Worm (Caenorhabditis elegans) whole organism, L1 larva: ENCODE measurements around the gene egl-5.

Experiments
- C04F5.9 ChIP-seq: sonication (generic microtip); optimal IDR thresholded peaks from 2 replicates; lab custom pipeline; 2016; ENCODE audit warnings: missing genetic modification characterization, missing compliant biosample characterization
- C16A3.4 ChIP-seq: fragments of 150-350 bp; optimal IDR thresholded peaks from 2 replicates; lab custom pipeline; 2014; ENCODE audit warnings: missing biosample characterization, missing genetic modification characterization
- alr-1 ChIP-seq: fragments of 200-800 bp; sonication (Bioruptor generic); optimal IDR thresholded peaks from 2 replicates; lab custom pipeline; 2018; ENCODE audit warnings: borderline replicate concordance, mild to moderate bottlenecking, missing genetic modification characterization, missing compliant biosample characterization
- aly-2 ChIP-seq: fragments of 150-350 bp; optimal IDR thresholded peaks from 2 replicates; lab custom pipeline; 2014; ENCODE audit warnings: missing biosample characterization, missing genetic modification characterization
- ceh-63 ChIP-seq: fragments of 200-800 bp; sonication (Bioruptor generic); optimal IDR thresholded peaks from 2 replicates; lab custom pipeline; 2018; ENCODE audit warnings: mild to moderate bottlenecking, missing genetic modification characterization, missing compliant biosample characterization
- ceh-82 ChIP-seq, 3 experiments: fragments of 150-350 bp in 1 of 3; sonication (generic microtip) in 2 of 3; optimal IDR thresholded peaks; 2 replicates each; lab custom pipeline; 2014 to 2017; ENCODE audit warnings: missing biosample characterization in 3 of 3, missing genetic modification characterization in 3 of 3
- ceh-88 ChIP-seq: fragments of 200-800 bp; sonication (Bioruptor generic); IDR thresholded peaks from 2 replicates; pipeline ENCODE4 v1.3.6; 2022; ENCODE audit warnings: missing genetic modification characterization, missing compliant biosample characterization
- ces-1 ChIP-seq: fragments of 150-350 bp; optimal IDR thresholded peaks from 2 replicates; lab custom pipeline; 2014; ENCODE audit warnings: missing biosample characterization, missing genetic modification reagents, missing genetic modification characterization
- dpl-1 ChIP-seq, 3 experiments: fragments of 150-350 bp in 2 of 3; sonication (generic microtip) in 1 of 3; optimal IDR thresholded peaks; 2 replicates each; lab custom pipeline; 2014 to 2017; ENCODE audit warnings: missing biosample characterization in 3 of 3, missing genetic modification characterization in 3 of 3, missing genetic modification reagents in 3 of 3
- egl-13 ChIP-seq: sonication (generic microtip); optimal IDR thresholded peaks from 2 replicates; lab custom pipeline; 2016; ENCODE audit warnings: missing genotype, missing genetic modification reagents, missing genetic modification characterization, missing compliant biosample characterization
- egl-27 ChIP-seq, 2 experiments: fragments of 150-350 bp in 1 of 2; sonication (generic microtip); optimal IDR thresholded peaks; 3 replicates each; lab custom pipeline; 2017 to 2018; ENCODE audit warnings: missing biosample characterization in 2 of 2, missing genetic modification characterization in 2 of 2, missing genetic modification reagents in 2 of 2
- fkh-8 ChIP-seq: sonication (generic microtip); optimal IDR thresholded peaks from 2 replicates; lab custom pipeline; 2016; ENCODE audit warnings: mild to moderate bottlenecking, missing genetic modification characterization, missing compliant biosample characterization
- fos-1 ChIP-seq: fragments of 150-350 bp; optimal IDR thresholded peaks from 2 replicates; lab custom pipeline; 2014; ENCODE audit warnings: missing biosample characterization, missing genetic modification characterization
- grh-1 ChIP-seq: fragments of 200-800 bp; sonication (Bioruptor generic); IDR thresholded peaks from 2 replicates; pipeline ENCODE4 v1.3.6; 2022; ENCODE audit warnings: missing genetic modification reagents, missing genetic modification characterization, missing compliant biosample characterization
- lin-13 ChIP-seq: fragments of 150-350 bp; optimal IDR thresholded peaks from 2 replicates; lab custom pipeline; 2014; ENCODE audit warnings: missing biosample characterization, missing genetic modification reagents, missing genetic modification characterization
- lin-14 ChIP-seq: fragments of 200-800 bp; sonication (Bioruptor generic); optimal IDR thresholded peaks from 2 replicates; lab custom pipeline; 2018; ENCODE audit warnings: mild to moderate bottlenecking, missing genetic modification characterization, moderate library complexity, missing compliant biosample characterization
- lin-35 ChIP-seq, 2 experiments: fragments of 150-350 bp; optimal IDR thresholded peaks; 2 replicates each; lab custom pipeline; 2014; ENCODE audit warnings: missing biosample characterization in 2 of 2, missing genetic modification characterization in 2 of 2, missing genetic modification reagents in 2 of 2
- lin-39 ChIP-seq: fragments of 150-350 bp; optimal IDR thresholded peaks from 2 replicates; lab custom pipeline; 2014; ENCODE audit warnings: missing biosample characterization, missing genetic modification reagents, missing genetic modification characterization
- lir-3 ChIP-seq: sonication (generic microtip); optimal IDR thresholded peaks from 2 replicates; lab custom pipeline; 2016; ENCODE audit warnings: mild to moderate bottlenecking, missing genetic modification characterization, moderate library complexity, missing compliant biosample characterization; ENCODE audit not compliant: poor library complexity
- lsy-2 ChIP-seq, 2 experiments: fragments of 150-350 bp; optimal IDR thresholded peaks; 2 replicates each; lab custom pipeline; 2014; ENCODE audit warnings: missing biosample characterization in 2 of 2, missing genetic modification characterization in 2 of 2
- mab-9 ChIP-seq: fragments of 200-800 bp; sonication (Bioruptor generic); IDR thresholded peaks from 2 replicates; pipeline ENCODE4 v1.3.6; 2022; ENCODE audit warnings: missing genetic modification reagents, missing genetic modification characterization, missing compliant biosample characterization
- nhr-12 ChIP-seq: sonication (generic microtip); optimal IDR thresholded peaks from 2 replicates; lab custom pipeline; 2017; ENCODE audit warnings: missing biosample characterization, missing genetic modification characterization
- nhr-19 ChIP-seq: fragments of 200-800 bp; sonication (Bioruptor generic); conservative IDR thresholded peaks from 2 replicates; pipeline ENCODE4 v1.3.6; 2022; ENCODE audit warnings: missing genetic modification characterization, missing compliant biosample characterization
- nhr-237 ChIP-seq: fragments of 150-350 bp; optimal IDR thresholded peaks from 2 replicates; lab custom pipeline; 2014; ENCODE audit warnings: missing biosample characterization, missing genetic modification characterization
- nhr-28 ChIP-seq: fragments of 150-350 bp; optimal IDR thresholded peaks from 2 replicates; lab custom pipeline; 2014; ENCODE audit warnings: missing biosample characterization, missing genetic modification characterization
- nhr-47 ChIP-seq: sonication (generic microtip); optimal IDR thresholded peaks from 2 replicates; lab custom pipeline; 2016; ENCODE audit warnings: mild to moderate bottlenecking, missing genetic modification characterization, moderate library complexity, missing compliant biosample characterization
- nhr-71 ChIP-seq: sonication (generic microtip); optimal IDR thresholded peaks from 2 replicates; lab custom pipeline; 2016; ENCODE audit warnings: mild to moderate bottlenecking, missing genetic modification characterization, moderate library complexity, missing compliant biosample characterization
- nhr-84 ChIP-seq: sonication (generic microtip); optimal IDR thresholded peaks from 2 replicates; lab custom pipeline; 2017; ENCODE audit warnings: missing biosample characterization, missing genetic modification characterization
- nhr-85 ChIP-seq: sonication (generic microtip); peaks from one replicate; lab custom pipeline; 2016; ENCODE audit warnings: missing genetic modification characterization, inconsistent platforms, missing compliant biosample characterization
- pag-3 ChIP-seq: sonication (generic microtip); optimal IDR thresholded peaks from 2 replicates; lab custom pipeline; 2017; ENCODE audit warnings: missing genetic modification characterization, mild to moderate bottlenecking, missing compliant biosample characterization, antibody characterized with exemption, borderline replicate concordance; ENCODE audit not compliant: insufficient read depth
- pax-3 ChIP-seq: fragments of 200-800 bp; sonication (Bioruptor generic); optimal IDR thresholded peaks from 2 replicates; lab custom pipeline; 2018; ENCODE audit warnings: mild to moderate bottlenecking, missing genetic modification characterization, moderate library complexity, missing compliant biosample characterization
- pqm-1 ChIP-seq: sonication (generic microtip); optimal IDR thresholded peaks from 3 replicates; lab custom pipeline; 2017; ENCODE audit warnings: missing biosample characterization, missing genetic modification characterization
- rnt-1 ChIP-seq: sonication (generic microtip); optimal IDR thresholded peaks from 2 replicates; lab custom pipeline; 2016; ENCODE audit warnings: mild to moderate bottlenecking, missing genetic modification characterization, moderate library complexity, missing compliant biosample characterization
- skn-1 ChIP-seq: fragments of 150-350 bp; optimal IDR thresholded peaks from 2 replicates; lab custom pipeline; 2014; ENCODE audit warnings: missing biosample characterization, missing genetic modification characterization
- snu-23 ChIP-seq: sonication (generic microtip); optimal IDR thresholded peaks from 2 replicates; lab custom pipeline; 2016; ENCODE audit warnings: missing genetic modification characterization, missing compliant biosample characterization
- sox-4 ChIP-seq: sonication (generic microtip); optimal IDR thresholded peaks from 2 replicates; lab custom pipeline; 2016; ENCODE audit warnings: missing genetic modification characterization, missing compliant biosample characterization
- swsn-7 ChIP-seq: sonication (generic microtip); optimal IDR thresholded peaks from 2 replicates; lab custom pipeline; 2016; ENCODE audit warnings: missing genetic modification characterization, missing compliant biosample characterization
- tbx-2 ChIP-seq: sonication (generic microtip); optimal IDR thresholded peaks from 2 replicates; lab custom pipeline; 2016; ENCODE audit warnings: missing genetic modification characterization, missing compliant biosample characterization
- tlp-1 ChIP-seq: fragments of 150-350 bp; optimal IDR thresholded peaks from 2 replicates; lab custom pipeline; 2014; ENCODE audit warnings: missing biosample characterization, missing genetic modification characterization
- unc-130 ChIP-seq: fragments of 150-350 bp; optimal IDR thresholded peaks from 2 replicates; lab custom pipeline; 2017; ENCODE audit warnings: missing biosample characterization, missing genetic modification characterization, inconsistent platforms
- unc-30 ChIP-seq: sonication (generic microtip); optimal IDR thresholded peaks from 2 replicates; lab custom pipeline; 2017; ENCODE audit warnings: missing biosample characterization, missing genetic modification characterization
- unc-62 ChIP-seq: fragments of 150-350 bp; optimal IDR thresholded peaks from 2 replicates; lab custom pipeline; 2014; ENCODE audit warnings: missing biosample characterization, missing genetic modification reagents, missing genetic modification characterization
- xbp-1 ChIP-seq: sonication (generic microtip); optimal IDR thresholded peaks from 2 replicates; lab custom pipeline; 2016; ENCODE audit warnings: missing genetic modification characterization, missing compliant biosample characterization
- zag-1 ChIP-seq: fragments of 150-350 bp; optimal IDR thresholded peaks from 2 replicates; lab custom pipeline; 2014; ENCODE audit warnings: missing biosample characterization, missing genetic modification characterization
- ztf-11 ChIP-seq, 2 experiments: sonication (generic microtip); optimal IDR thresholded peaks; 2 replicates each; lab custom pipeline; 2016 to 2017; ENCODE audit warnings: missing genetic modification characterization in 2 of 2, missing biosample characterization in 1 of 2, missing compliant biosample characterization in 1 of 2
- ztf-4 ChIP-seq: fragments of 150-350 bp; optimal IDR thresholded peaks from 2 replicates; lab custom pipeline; 2014; ENCODE audit warnings: missing biosample characterization, missing genetic modification characterization

The egl-5 gene

ce11 chrIII:7773791-7774190 is 40.4 kb upstream of the egl-5 start:
- TF ChIP-seq skn-1 (tag; lab: Kevin White, UChicago) (no peak), unc-30 (tag; lab: Kevin White, UChicago) (no peak), lin-39 (tag; lab: Kevin White, UChicago) (no peak), ztf-4 (no peak), ceh-63 (GFP tag; lab: Kevin White, UChicago) (no peak), nhr-84 (tag; lab: Kevin White, UChicago) (no peak), C04F5.9 (tag; lab: Kevin White, UChicago) (no peak), fkh-8 (no peak)

DNA sequence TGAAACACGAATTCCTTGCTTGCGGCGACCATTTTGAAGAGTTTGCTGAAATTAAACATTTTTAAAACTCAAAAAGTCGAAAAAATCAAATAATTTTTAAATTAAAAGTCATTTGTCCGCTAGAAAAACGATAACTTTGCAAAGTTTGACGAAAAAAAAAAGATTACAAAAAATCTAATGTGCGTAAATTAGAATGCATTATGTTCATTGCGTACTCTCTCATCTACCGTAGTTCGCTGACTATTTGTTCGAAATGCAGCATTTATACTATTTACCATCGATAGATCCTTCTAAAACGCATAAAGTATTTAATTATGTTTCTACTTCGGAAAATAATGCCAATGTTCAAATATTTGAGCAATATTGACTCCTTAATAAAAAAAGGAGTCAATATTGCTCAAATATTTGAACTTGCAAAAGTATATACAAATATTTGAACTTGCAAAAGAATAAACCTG is 38.2 kb upstream of the egl-5 start, which contains the start of gene bath-15:
TSS of gene bath-15 (minus strand) at position 51 of the 458 bp plus-strand sequence.
- TF ChIP-seq nhr-28 (tag; lab: Kevin White, UChicago) (no peak), aly-2 (tag; lab: Kevin White, UChicago) (no peak), ztf-11 (tag; optimal IDR thresholded peaks at IDR 0.05; lab: Kevin White, UChicago) (no peak), alr-1 (tag; lab: Kevin White, UChicago) (no peak), lin-13 (no peak), egl-27 (tag; optimal IDR thresholded peaks at IDR 0.05; lab: Kevin White, UChicago) (no peak), C16A3.4 (tag; lab: Kevin White, UChicago) (no peak), ceh-63 (GFP tag; lab: Kevin White, UChicago) (no peak), dpl-1 (GFP tag; optimal IDR thresholded peaks at IDR 0.05; lab: Kevin White, UChicago) (no peak), grh-1 (GFP tag; lab: Robert Waterston, UW) (no peak), ceh-82 (tag; optimal IDR thresholded peaks at IDR 0.05; lab: Kevin White, UChicago) (no peak)
- TF ChIP-seq, all 84 proteins: peak for 0

DNA sequence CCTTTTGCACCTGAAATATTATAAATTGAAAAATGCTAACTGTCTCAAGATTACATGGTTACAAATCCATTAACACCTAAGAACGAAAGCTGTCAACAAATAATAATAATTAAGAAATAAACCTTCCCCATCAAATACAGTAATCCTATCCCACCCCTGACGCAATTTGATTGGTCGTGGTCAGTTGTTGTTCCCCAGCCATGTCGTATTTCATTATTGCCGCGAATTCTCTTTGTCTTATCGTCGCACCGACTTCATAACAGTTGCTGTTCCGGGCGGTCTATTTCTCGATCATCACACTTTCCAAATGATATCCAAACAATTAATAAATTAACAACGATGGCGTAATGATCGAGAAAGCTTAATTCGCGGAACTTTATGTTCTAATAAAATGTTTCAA is 35.6 kb upstream of the egl-5 start:
- TF ChIP-seq nhr-12 (no peak), swsn-7 (tag; lab: Kevin White, UChicago) (no peak), nhr-237 (tag; lab: Kevin White, UChicago) (no peak), skn-1 (tag; lab: Kevin White, UChicago) (no peak), snu-23 (GFP tag; lab: Kevin White, UChicago) (peak; percentile 4), tlp-1 (tag; lab: Kevin White, UChicago) (no peak), unc-62 (no peak), ceh-82 (tag; optimal IDR thresholded peaks at IDR 0.05; lab: Kevin White, UChicago) (no peak), lsy-2 (tag; optimal IDR thresholded peaks at IDR 0.05; lab: Kevin White, UChicago) (peak; percentile 68 to 83), lir-3 (no peak), mab-9 (GFP tag; lab: Robert Waterston, UW) (no peak), nhr-19 (GFP tag; lab: Robert Waterston, UW) (no peak), pax-3 (no peak), sox-4 (no peak), fos-1 (tag; lab: Kevin White, UChicago) (no peak), ces-1 (GFP tag; lab: Kevin White, UChicago) (no peak), ceh-88 (GFP tag; lab: Robert Waterston, UW) (no peak), nhr-85 (tag; lab: Kevin White, UChicago) (peak; percentile 38), pqm-1 (tag; lab: Kevin White, UChicago) (no peak), rnt-1 (peak; percentile 65), nhr-71 (tag; lab: Kevin White, UChicago) (peak; percentile 30), unc-130 (peak; percentile 40), nhr-47 (tag; lab: Kevin White, UChicago) (no peak), lin-39 (tag; lab: Kevin White, UChicago) (no peak), pag-3 (tag; lab: Kevin White, UChicago) (no peak), aly-2 (tag; lab: Kevin White, UChicago) (no peak), lin-14 (GFP tag; lab: Kevin White, UChicago) (peak; percentile 31), nhr-28 (tag; lab: Kevin White, UChicago) (no peak), lin-35 (GFP tag; optimal IDR thresholded peaks at IDR 0.05; lab: Kevin White, UChicago) (no peak), xbp-1 (tag; lab: Kevin White, UChicago) (no peak), zag-1 (tag; lab: Kevin White, UChicago) (no peak), C16A3.4 (tag; lab: Kevin White, UChicago) (no peak), tbx-2 (tag; lab: Kevin White, UChicago) (no peak), egl-13 (tag; lab: Kevin White, UChicago) (no peak)
